Worm (Caenorhabditis elegans): Measurements from ENCODE around the gene col-77.

col-77 gene

ce11 chrII:8325002-8325539 is 34.1 kb downstream of the col-77 start, which contains the start of the genes ran-3 and C26D10.3 (continued):
- 0 out of 2 replicates have a peak, but pooled peaks have one; percentile 25 for TF ChIP-seq dox-1 (GFP tag; IDR thresholded peaks at IDR 0.05)
- TF ChIP-seq rpc-1 (optimal IDR thresholded peaks at IDR 0.05), result peak; percentile 34
- no peak for TF ChIP-seq rpc-1 (tag; optimal IDR thresholded peaks at IDR 0.05)

ce11 chrII:8321244-8321643 is 37.9 kb downstream of the col-77 start, which contains the start of gene shw-1:
Gene shw-1 (minus strand): TSS chrII:8321471.
- TF ChIP-seq pha-4 (tag; optimal IDR thresholded peaks at IDR 0.05) (no peak), nhr-27 (tag; optimal IDR thresholded peaks at IDR 0.05) (no peak), gei-17 (GFP tag; optimal IDR thresholded peaks at IDR 0.05) (no peak), ama-1 (optimal IDR thresholded peaks at IDR 0.05) (no peak), ama-1 (GFP tag; optimal IDR thresholded peaks at IDR 0.05) (no peak), pbrm-1 (GFP tag; IDR thresholded peaks at IDR 0.05) (no peak), xnd-1 (tag; optimal IDR thresholded peaks at IDR 0.05) (no peak), C06A6.2 (GFP tag; conservative IDR thresholded peaks at IDR 0.05) (no peak), atf-7 (tag; optimal IDR thresholded peaks at IDR 0.05) (no peak)

- TF ChIP-seq ZK185.1 (tag; optimal IDR thresholded peaks at IDR 0.05; ENCODE audit: poor library complexity, severe bottlenecking), result no peak
- TF ChIP-seq egrh-3 (GFP tag; IDR thresholded peaks at IDR 0.05), result no peak
- TF ChIP-seq F10E7.11 (tag; optimal IDR thresholded peaks at IDR 0.05), result no peak
- no peak for TF ChIP-seq atf-7 (tag; optimal IDR thresholded peaks at IDR 0.05)
- TF ChIP-seq aptf-3 (GFP tag; IDR thresholded peaks at IDR 0.05), result no peak
- no peak for TF ChIP-seq hlh-26 (GFP tag; conservative IDR thresholded peaks at IDR 0.05)
- no peak for TF ChIP-seq ets-4 (GFP tag; optimal IDR thresholded peaks at IDR 0.05)
- no peak for TF ChIP-seq nhr-90 (tag; optimal IDR thresholded peaks at IDR 0.05)
- no peak for TF ChIP-seq mxl-1 (tag; optimal IDR thresholded peaks at IDR 0.05)
- no peak for TF ChIP-seq rpc-1 (optimal IDR thresholded peaks at IDR 0.05)
- TF ChIP-seq rpc-1 (tag; optimal IDR thresholded peaks at IDR 0.05), result no peak
- TF ChIP-seq K11D2.4 (GFP tag; IDR thresholded peaks at IDR 0.05), result no peak
- TF ChIP-seq ztf-6 (GFP tag; IDR thresholded peaks at IDR 0.05), result no peak
These were observed 42.5 kb downstream of the col-77 start for ce11 chrII:8316701-8317100.

- TF ChIP-seq F22D6.2 (tag; optimal IDR thresholded peaks at IDR 0.05) (no peak), let-607 (tag; optimal IDR thresholded peaks at IDR 0.05) (no peak), atf-7 (tag; optimal IDR thresholded peaks at IDR 0.05) (no peak), ceh-58 (GFP tag; IDR thresholded peaks at IDR 0.05) (no peak), Y56A3A.18 (GFP tag; IDR thresholded peaks at IDR 0.05) (no peak), T07F8.4 (tag; optimal IDR thresholded peaks at IDR 0.05) (no peak), lin-26 (GFP tag; IDR thresholded peaks at IDR 0.05) (no peak), hmg-20 (GFP tag; IDR thresholded peaks at IDR 0.05) (no peak), lin-40 (tag; optimal IDR thresholded peaks at IDR 0.05) (no peak)
These were observed 44.4 kb downstream of the col-77 start for ce11 chrII:8314768-8315167.

ce11 chrII:8312012-8312411 is 47.2 kb downstream of the col-77 start:
- no peak for TF ChIP-seq xnd-1 (tag; optimal IDR thresholded peaks at IDR 0.05)

- TF ChIP-seq hrde-1 (tag; optimal IDR thresholded peaks at IDR 0.05; ENCODE audit: borderline replicate concordance) (no peak), tlf-1 (GFP tag; optimal IDR thresholded peaks at IDR 0.05) (no peak), ama-1 (optimal IDR thresholded peaks at IDR 0.05) (no peak), ama-1 (GFP tag; optimal IDR thresholded peaks at IDR 0.05) (no peak), Y67H2A.10 (GFP tag; conservative IDR thresholded peaks at IDR 0.05) (no peak), madf-6 (GFP tag; IDR thresholded peaks at IDR 0.05) (no peak), somi-1 (GFP tag; optimal IDR thresholded peaks at IDR 0.05) (no peak), lin-35 (GFP tag; optimal IDR thresholded peaks at IDR 0.05) (no peak), mxl-1 (tag; optimal IDR thresholded peaks at IDR 0.05) (no peak), egl-44 (GFP tag; IDR thresholded peaks at IDR 0.05) (no peak), K11D2.4 (GFP tag; IDR thresholded peaks at IDR 0.05) (no peak), F37B4.10 (GFP tag; IDR thresholded peaks at IDR 0.05) (no peak), unc-62 (GFP tag; optimal IDR thresholded peaks at IDR 0.05) (no peak)
These were observed 47.7 kb downstream of the col-77 start for ce11 chrII:8311484-8311883.

All from whole organism, young adult.